Worm (Caenorhabditis elegans) whole organism, L1 larva: ENCODE results near the gene C09G12.5.

ENCODE experiments used
- F16B12.6 ChIP-seq: fragments of 150-350 bp; optimal IDR thresholded peaks from 2 replicates; lab custom pipeline; 2014; ENCODE audit warnings: missing biosample characterization, missing genetic modification characterization
- aha-1 ChIP-seq: fragments of 150-350 bp; optimal IDR thresholded peaks from 2 replicates; lab custom pipeline; 2014; ENCODE audit warnings: missing biosample characterization, missing genetic modification characterization
- aly-2 ChIP-seq: fragments of 150-350 bp; optimal IDR thresholded peaks from 2 replicates; lab custom pipeline; 2014; ENCODE audit warnings: missing biosample characterization, missing genetic modification characterization
- ama-1 ChIP-seq: fragments of 150-350 bp; optimal IDR thresholded peaks from 2 replicates; lab custom pipeline; 2014
- blmp-1 ChIP-seq: fragments of 150-350 bp; optimal IDR thresholded peaks from 2 replicates; lab custom pipeline; 2014; ENCODE audit warnings: missing biosample characterization, missing genetic modification characterization
- ceh-88 ChIP-seq: fragments of 200-800 bp; sonication (Bioruptor generic); IDR thresholded peaks from 2 replicates; pipeline ENCODE4 v1.3.6; 2022; ENCODE audit warnings: missing genetic modification characterization, missing compliant biosample characterization
- ces-1 ChIP-seq: fragments of 150-350 bp; optimal IDR thresholded peaks from 2 replicates; lab custom pipeline; 2014; ENCODE audit warnings: missing biosample characterization, missing genetic modification reagents, missing genetic modification characterization
- efl-1 ChIP-seq, 4 experiments: fragments of 150-350 bp; optimal IDR thresholded peaks in 3 of 4; peaks in 1 of 4; 1 replicate in 1 of 4; 2 replicates in 3 of 4; lab custom pipeline; 2014; ENCODE audit warnings: missing biosample characterization in 2 of 4, missing genetic modification characterization in 2 of 4, missing genetic modification reagents in 2 of 4
- efl-3 ChIP-seq: fragments of 200-800 bp; sonication (Bioruptor generic); optimal IDR thresholded peaks from 2 replicates; lab custom pipeline; 2018; ENCODE audit warnings: mild to moderate bottlenecking, missing genetic modification characterization, missing compliant biosample characterization
- fkh-4 ChIP-seq: sonication (generic microtip); optimal IDR thresholded peaks from 2 replicates; lab custom pipeline; 2016; ENCODE audit warnings: missing compliant biosample characterization, missing genetic modification characterization, borderline replicate concordance
- hlh-17 ChIP-seq: fragments of 200-800 bp; sonication (Bioruptor generic); optimal IDR thresholded peaks from 2 replicates; lab custom pipeline; 2018; ENCODE audit warnings: missing genetic modification characterization, mild to moderate bottlenecking, missing compliant biosample characterization, moderate library complexity, borderline replicate concordance
- hlh-4 ChIP-seq: sonication (generic microtip); optimal IDR thresholded peaks from 2 replicates; lab custom pipeline; 2016; ENCODE audit warnings: mild to moderate bottlenecking, missing genetic modification characterization, missing compliant biosample characterization
- hpl-2 ChIP-seq: fragments of 150-350 bp; optimal IDR thresholded peaks from 2 replicates; lab custom pipeline; 2014; ENCODE audit warnings: missing biosample characterization, missing genetic modification reagents, missing genetic modification characterization
- irx-1 ChIP-seq: sonication (generic microtip); optimal IDR thresholded peaks from 2 replicates; lab custom pipeline; 2016; ENCODE audit warnings: missing genetic modification characterization, missing compliant biosample characterization
- lin-13 ChIP-seq: fragments of 150-350 bp; optimal IDR thresholded peaks from 2 replicates; lab custom pipeline; 2014; ENCODE audit warnings: missing biosample characterization, missing genetic modification reagents, missing genetic modification characterization
- lin-14 ChIP-seq: fragments of 200-800 bp; sonication (Bioruptor generic); optimal IDR thresholded peaks from 2 replicates; lab custom pipeline; 2018; ENCODE audit warnings: mild to moderate bottlenecking, missing genetic modification characterization, moderate library complexity, missing compliant biosample characterization
- lir-3 ChIP-seq: sonication (generic microtip); optimal IDR thresholded peaks from 2 replicates; lab custom pipeline; 2016; ENCODE audit warnings: mild to moderate bottlenecking, missing genetic modification characterization, moderate library complexity, missing compliant biosample characterization; ENCODE audit not compliant: poor library complexity
- lsy-2 ChIP-seq, 2 experiments: fragments of 150-350 bp; optimal IDR thresholded peaks; 2 replicates each; lab custom pipeline; 2014; ENCODE audit warnings: missing biosample characterization in 2 of 2, missing genetic modification characterization in 2 of 2
- mab-9 ChIP-seq: fragments of 200-800 bp; sonication (Bioruptor generic); IDR thresholded peaks from 2 replicates; pipeline ENCODE4 v1.3.6; 2022; ENCODE audit warnings: missing genetic modification reagents, missing genetic modification characterization, missing compliant biosample characterization
- mef-2 ChIP-seq: fragments of 150-350 bp; optimal IDR thresholded peaks from 2 replicates; lab custom pipeline; 2014; ENCODE audit warnings: missing biosample characterization, missing genetic modification characterization
- mep-1 ChIP-seq: fragments of 150-350 bp; optimal IDR thresholded peaks from 2 replicates; lab custom pipeline; 2014; ENCODE audit warnings: missing biosample characterization, missing genetic modification characterization
- nhr-237 ChIP-seq: fragments of 150-350 bp; optimal IDR thresholded peaks from 2 replicates; lab custom pipeline; 2014; ENCODE audit warnings: missing biosample characterization, missing genetic modification characterization
- nhr-47 ChIP-seq: sonication (generic microtip); optimal IDR thresholded peaks from 2 replicates; lab custom pipeline; 2016; ENCODE audit warnings: mild to moderate bottlenecking, missing genetic modification characterization, moderate library complexity, missing compliant biosample characterization
- nhr-71 ChIP-seq: sonication (generic microtip); optimal IDR thresholded peaks from 2 replicates; lab custom pipeline; 2016; ENCODE audit warnings: mild to moderate bottlenecking, missing genetic modification characterization, moderate library complexity, missing compliant biosample characterization
- pqm-1 ChIP-seq: sonication (generic microtip); optimal IDR thresholded peaks from 3 replicates; lab custom pipeline; 2017; ENCODE audit warnings: missing biosample characterization, missing genetic modification characterization
- sox-4 ChIP-seq: sonication (generic microtip); optimal IDR thresholded peaks from 2 replicates; lab custom pipeline; 2016; ENCODE audit warnings: missing genetic modification characterization, missing compliant biosample characterization
- swsn-7 ChIP-seq: sonication (generic microtip); optimal IDR thresholded peaks from 2 replicates; lab custom pipeline; 2016; ENCODE audit warnings: missing genetic modification characterization, missing compliant biosample characterization
- tbx-2 ChIP-seq: sonication (generic microtip); optimal IDR thresholded peaks from 2 replicates; lab custom pipeline; 2016; ENCODE audit warnings: missing genetic modification characterization, missing compliant biosample characterization
- unc-130 ChIP-seq: fragments of 150-350 bp; optimal IDR thresholded peaks from 2 replicates; lab custom pipeline; 2017; ENCODE audit warnings: missing biosample characterization, missing genetic modification characterization, inconsistent platforms
- unc-86 ChIP-seq: sonication (generic microtip); optimal IDR thresholded peaks from 2 replicates; lab custom pipeline; 2016; ENCODE audit warnings: missing genetic modification characterization, missing compliant biosample characterization
- unc-98 ChIP-seq: fragments of 200-800 bp; sonication (Bioruptor generic); IDR thresholded peaks from 2 replicates; pipeline ENCODE4 v1.3.6; 2022; ENCODE audit warnings: missing genetic modification characterization, missing compliant biosample characterization
- vab-15 ChIP-seq: sonication (generic microtip); optimal IDR thresholded peaks from 2 replicates; lab custom pipeline; 2017; ENCODE audit warnings: missing genotype, mild to moderate bottlenecking, missing genetic modification characterization, missing compliant biosample characterization
- xbp-1 ChIP-seq: sonication (generic microtip); optimal IDR thresholded peaks from 2 replicates; lab custom pipeline; 2016; ENCODE audit warnings: missing genetic modification characterization, missing compliant biosample characterization
- ztf-11 ChIP-seq, 2 experiments: sonication (generic microtip); optimal IDR thresholded peaks; 2 replicates each; lab custom pipeline; 2016 to 2017; ENCODE audit warnings: missing genetic modification characterization in 2 of 2, missing biosample characterization in 1 of 2, missing compliant biosample characterization in 1 of 2
- ztf-4 ChIP-seq: fragments of 150-350 bp; optimal IDR thresholded peaks from 2 replicates; lab custom pipeline; 2014; ENCODE audit warnings: missing biosample characterization, missing genetic modification characterization

The C09G12.5 gene

DNA sequence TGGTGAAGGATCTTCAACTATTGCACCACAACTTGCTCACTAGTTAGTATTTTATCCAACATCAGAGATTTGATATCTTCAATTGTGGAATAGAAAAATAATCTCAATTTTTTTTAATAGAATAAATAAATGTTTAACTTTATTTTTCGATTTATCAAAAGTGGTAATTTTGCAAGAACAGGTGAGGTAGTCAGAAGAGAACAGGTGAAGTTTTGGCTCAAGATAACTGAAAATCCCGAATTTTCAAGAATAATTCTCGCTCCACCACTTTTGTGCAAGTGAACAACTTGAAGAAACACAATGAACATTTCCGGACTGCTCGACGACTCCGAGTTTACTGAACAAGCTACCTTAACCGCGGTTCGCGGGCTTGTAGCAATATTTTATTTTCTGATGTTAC is 12.3 kb downstream of the C09G12.5 start, which contains the start of gene srz-78:
Gene srz-78, plus strand, starts transcription at position 301 of the 400 bp plus-strand sequence.
- TF ChIP-seq F16B12.6 (tag; lab: Kevin White, UChicago), result no peak
- TF ChIP-seq ces-1, result no peak
- TF ChIP-seq efl-1 (optimal IDR thresholded peaks at IDR 0.05; lab: Kevin White, UChicago), result no peak
- peak in 1 of 2 experiments; percentile 32 for TF ChIP-seq efl-1 (GFP tag; optimal IDR thresholded peaks at IDR 0.05 in 1 of 2; lab: Kevin White, UChicago)
- TF ChIP-seq blmp-1, result no peak
- TF ChIP-seq hlh-17 (GFP tag; lab: Kevin White, UChicago), result no peak
- no peak for TF ChIP-seq aha-1 (tag; lab: Kevin White, UChicago)
- no peak for TF ChIP-seq ztf-4
- no peak for TF ChIP-seq efl-3 (GFP tag; lab: Kevin White, UChicago)
- no peak for TF ChIP-seq swsn-7 (tag; lab: Kevin White, UChicago)
- TF ChIP-seq, all 84 proteins: peak for 1

DNA sequence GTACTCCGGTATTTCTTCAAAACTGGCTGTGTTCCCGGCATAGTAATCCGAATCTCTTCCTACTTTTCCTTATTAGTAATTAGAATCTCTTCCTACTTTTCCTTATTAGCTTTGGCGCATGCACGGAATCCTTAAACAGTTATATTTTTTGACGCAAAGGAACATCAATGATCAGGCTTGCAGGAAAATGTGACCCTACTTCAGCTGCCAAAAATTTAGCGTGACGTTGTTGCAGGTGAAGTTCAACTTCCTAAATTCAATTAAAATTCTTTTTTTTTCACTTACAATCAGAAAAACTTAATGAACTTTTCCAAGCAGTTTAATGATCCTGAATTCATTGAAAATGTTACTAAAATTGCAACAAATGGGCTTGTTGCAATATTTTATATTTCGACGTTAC is 14.2 kb downstream of the C09G12.5 start, which contains the start of gene srz-79:
Gene srz-79, plus strand, starts transcription at position 301 of the 400 bp plus-strand sequence.
- TF ChIP-seq aly-2 (tag; lab: Kevin White, UChicago) (no peak), hlh-4 (tag; lab: Kevin White, UChicago) (peak; percentile 41)

DNA sequence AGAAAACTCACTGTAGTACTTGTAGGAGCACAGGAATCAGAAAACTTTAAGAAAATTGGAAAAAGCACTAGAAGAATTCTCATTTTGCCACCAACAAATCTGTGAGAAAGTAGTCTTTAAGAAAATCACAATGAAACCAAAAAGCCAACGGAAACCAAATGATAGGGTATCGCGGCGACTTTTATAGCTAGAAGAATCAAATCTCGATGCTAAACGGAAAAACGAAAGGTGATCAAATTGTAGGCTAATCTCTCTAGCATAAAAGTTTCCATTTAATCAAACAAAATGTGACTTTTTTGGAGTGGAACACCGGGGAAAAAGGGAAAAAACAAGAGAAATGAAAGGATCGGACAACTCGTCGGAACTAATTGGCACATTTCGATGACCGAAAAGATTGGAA is 17.2 kb downstream of the C09G12.5 start, which contains the start of gene C09G12.17:
Gene C09G12.17, minus strand, starts transcription at position 101 of the 400 bp plus-strand sequence.
- TF ChIP-seq nhr-47 (tag; lab: Kevin White, UChicago) (no peak), hpl-2 (no peak)

DNA sequence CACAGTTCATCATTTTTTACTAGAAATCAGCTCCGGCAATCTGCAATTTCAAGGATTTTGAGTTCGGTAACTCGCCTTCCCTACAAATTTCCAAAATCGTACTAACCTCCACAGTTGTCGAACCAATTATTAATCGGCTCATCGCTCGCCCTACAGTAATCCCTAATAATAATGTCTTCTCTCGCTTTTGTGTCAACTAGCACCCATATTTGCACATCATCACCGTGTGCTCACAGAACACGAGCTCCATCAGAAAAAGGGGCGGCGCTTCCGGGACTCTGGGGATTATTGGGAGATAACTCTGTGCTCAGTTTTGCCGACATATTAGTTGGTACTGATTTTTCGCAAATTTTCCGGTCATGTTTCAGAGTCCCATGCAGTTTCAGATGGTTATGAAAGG is 18.8 kb downstream of the C09G12.5 start, which contains the start of gene ceh-53:
Gene ceh-53, plus strand, starts transcription at position 301 of the 400 bp plus-strand sequence.
- TF ChIP-seq vab-15 (tag; lab: Kevin White, UChicago), result no peak

DNA sequence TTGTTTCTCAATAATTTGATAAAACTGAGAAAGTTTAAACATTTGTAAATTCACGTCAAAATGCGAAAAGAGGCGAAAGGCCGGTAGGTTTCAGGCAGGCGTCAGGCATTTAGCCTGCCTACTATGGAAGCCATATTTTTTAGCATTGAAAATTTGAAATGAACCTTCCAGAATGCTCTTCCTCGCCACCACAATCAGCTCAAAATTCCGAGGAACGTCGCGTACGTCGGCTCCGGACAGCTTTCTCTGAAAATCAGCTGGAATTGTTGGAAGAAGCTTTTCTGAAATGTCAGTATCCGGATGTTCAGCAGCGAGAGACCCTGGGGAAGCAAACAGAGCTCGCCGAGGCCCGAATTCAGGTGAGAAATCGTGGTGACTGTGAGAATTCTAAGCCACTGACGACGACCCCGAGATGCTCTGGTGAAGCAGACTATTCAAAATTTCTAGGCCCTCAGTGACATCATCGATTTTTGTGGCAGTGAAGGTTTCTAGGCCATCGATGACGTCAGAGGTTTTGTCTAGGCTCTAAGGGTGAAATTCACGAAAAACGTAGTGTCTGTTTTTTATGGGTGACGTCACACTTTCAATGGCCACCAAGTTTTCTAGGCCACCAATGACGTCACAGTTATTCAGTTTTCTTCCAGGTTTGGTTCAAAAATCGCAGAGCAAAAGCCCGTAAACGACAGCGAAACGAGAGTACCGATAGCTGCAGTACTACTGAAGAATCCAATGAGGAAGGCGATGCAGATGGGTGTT is 23.0 kb downstream of the C09G12.5 start:
- TF ChIP-seq mef-2 (tag; lab: Kevin White, UChicago), result no peak
- no peak for TF ChIP-seq nhr-71 (tag; lab: Kevin White, UChicago)
- no peak for TF ChIP-seq blmp-1
- TF ChIP-seq pqm-1 (tag; lab: Kevin White, UChicago), result no peak
- no peak for TF ChIP-seq mab-9 (GFP tag; lab: Robert Waterston, UW)
- no peak for TF ChIP-seq unc-86 (tag; lab: Kevin White, UChicago)
- no peak for TF ChIP-seq hpl-2
- no peak for TF ChIP-seq fkh-4
- TF ChIP-seq mep-1 (tag; lab: Kevin White, UChicago), result no peak

DNA sequence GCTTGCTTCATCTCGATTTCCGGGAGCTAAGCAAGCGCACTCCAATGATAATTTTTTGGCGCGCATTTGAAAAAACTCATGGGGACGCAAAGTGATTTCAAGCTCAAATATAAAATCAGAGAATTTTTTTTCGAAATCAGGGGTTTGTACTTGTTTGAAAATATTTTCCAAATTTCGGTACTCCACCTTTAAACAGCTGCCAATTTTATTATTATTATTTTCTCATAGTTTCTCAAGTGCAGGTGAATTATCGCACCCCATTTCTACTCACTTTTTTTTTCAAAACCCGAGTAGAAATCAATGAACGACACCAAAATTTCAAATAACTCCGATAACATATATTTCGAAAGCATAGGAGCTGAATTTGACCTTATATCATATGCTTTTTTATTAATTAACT is 25.0 kb downstream of the C09G12.5 start, which contains the start of gene srz-83:
Gene srz-83, plus strand, starts transcription at position 301 of the 400 bp plus-strand sequence.
- TF ChIP-seq lsy-2 (tag; optimal IDR thresholded peaks at IDR 0.05; lab: Kevin White, UChicago) (no peak), lir-3 (tag; lab: Kevin White, UChicago) (no peak), nhr-237 (tag; lab: Kevin White, UChicago) (no peak), lin-14 (no peak), tbx-2 (tag; lab: Kevin White, UChicago) (no peak), unc-98 (GFP tag; lab: Robert Waterston, UW) (no peak), ama-1 (no peak), ces-1 (no peak), mef-2 (tag; lab: Kevin White, UChicago) (no peak), ztf-11 (tag; optimal IDR thresholded peaks at IDR 0.05; lab: Kevin White, UChicago) (no peak), irx-1 (no peak), unc-130 (tag; lab: Kevin White, UChicago) (no peak), xbp-1 (no peak), sox-4 (tag; lab: Kevin White, UChicago) (no peak), unc-86 (tag; lab: Kevin White, UChicago) (no peak), lin-13 (GFP tag; lab: Kevin White, UChicago) (no peak), ceh-88 (GFP tag; lab: Robert Waterston, UW) (no peak)
